Worm (Caenorhabditis elegans) whole organism, L1 larva: ENCODE data around the gene Y59E9AL.36.

ENCODE experiments used
- C16A3.4 ChIP-seq: fragments of 150-350 bp; optimal IDR thresholded peaks from 2 replicates; lab custom pipeline; 2014; ENCODE audit warnings: missing biosample characterization, missing genetic modification characterization
- C34B4.2 ChIP-seq: sonication (generic microtip); optimal IDR thresholded peaks from 2 replicates; lab custom pipeline; 2017; ENCODE audit warnings: mild to moderate bottlenecking, missing genetic modification characterization, missing compliant biosample characterization
- F16B12.6 ChIP-seq: fragments of 150-350 bp; optimal IDR thresholded peaks from 2 replicates; lab custom pipeline; 2014; ENCODE audit warnings: missing biosample characterization, missing genetic modification characterization
- aha-1 ChIP-seq: fragments of 150-350 bp; optimal IDR thresholded peaks from 2 replicates; lab custom pipeline; 2014; ENCODE audit warnings: missing biosample characterization, missing genetic modification characterization
- alr-1 ChIP-seq: fragments of 200-800 bp; sonication (Bioruptor generic); optimal IDR thresholded peaks from 2 replicates; lab custom pipeline; 2018; ENCODE audit warnings: borderline replicate concordance, mild to moderate bottlenecking, missing genetic modification characterization, missing compliant biosample characterization
- aly-2 ChIP-seq: fragments of 150-350 bp; optimal IDR thresholded peaks from 2 replicates; lab custom pipeline; 2014; ENCODE audit warnings: missing biosample characterization, missing genetic modification characterization
- blmp-1 ChIP-seq: fragments of 150-350 bp; optimal IDR thresholded peaks from 2 replicates; lab custom pipeline; 2014; ENCODE audit warnings: missing biosample characterization, missing genetic modification characterization
- ceh-63 ChIP-seq: fragments of 200-800 bp; sonication (Bioruptor generic); optimal IDR thresholded peaks from 2 replicates; lab custom pipeline; 2018; ENCODE audit warnings: mild to moderate bottlenecking, missing genetic modification characterization, missing compliant biosample characterization
- ceh-82 ChIP-seq, 3 experiments: fragments of 150-350 bp in 1 of 3; sonication (generic microtip) in 2 of 3; optimal IDR thresholded peaks; 2 replicates each; lab custom pipeline; 2014 to 2017; ENCODE audit warnings: missing biosample characterization in 3 of 3, missing genetic modification characterization in 3 of 3
- ces-1 ChIP-seq: fragments of 150-350 bp; optimal IDR thresholded peaks from 2 replicates; lab custom pipeline; 2014; ENCODE audit warnings: missing biosample characterization, missing genetic modification reagents, missing genetic modification characterization
- dpl-1 ChIP-seq, 3 experiments: fragments of 150-350 bp in 2 of 3; sonication (generic microtip) in 1 of 3; optimal IDR thresholded peaks; 2 replicates each; lab custom pipeline; 2014 to 2017; ENCODE audit warnings: missing biosample characterization in 3 of 3, missing genetic modification characterization in 3 of 3, missing genetic modification reagents in 3 of 3
- efl-1 ChIP-seq, 4 experiments: fragments of 150-350 bp; optimal IDR thresholded peaks in 3 of 4; peaks in 1 of 4; 1 replicate in 1 of 4; 2 replicates in 3 of 4; lab custom pipeline; 2014; ENCODE audit warnings: missing biosample characterization in 2 of 4, missing genetic modification characterization in 2 of 4, missing genetic modification reagents in 2 of 4
- efl-3 ChIP-seq: fragments of 200-800 bp; sonication (Bioruptor generic); optimal IDR thresholded peaks from 2 replicates; lab custom pipeline; 2018; ENCODE audit warnings: mild to moderate bottlenecking, missing genetic modification characterization, missing compliant biosample characterization
- egl-13 ChIP-seq: sonication (generic microtip); optimal IDR thresholded peaks from 2 replicates; lab custom pipeline; 2016; ENCODE audit warnings: missing genotype, missing genetic modification reagents, missing genetic modification characterization, missing compliant biosample characterization
- egl-27 ChIP-seq, 2 experiments: fragments of 150-350 bp in 1 of 2; sonication (generic microtip); optimal IDR thresholded peaks; 3 replicates each; lab custom pipeline; 2017 to 2018; ENCODE audit warnings: missing biosample characterization in 2 of 2, missing genetic modification characterization in 2 of 2, missing genetic modification reagents in 2 of 2
- elt-2 ChIP-seq: sonication (generic microtip); optimal IDR thresholded peaks from 2 replicates; lab custom pipeline; 2016; ENCODE audit warnings: missing genetic modification characterization, mild to moderate bottlenecking, inconsistent platforms, missing compliant biosample characterization, missing genetic modification reagents
- elt-3 ChIP-seq, 6 experiments: fragments of 150-350 bp in 1 of 6; sonication (generic microtip); optimal IDR thresholded peaks; 2 replicates each; lab custom pipeline; 2017 to 2018; ENCODE audit warnings: missing biosample characterization in 6 of 6, missing genetic modification characterization in 6 of 6, inconsistent platforms in 1 of 6
- fos-1 ChIP-seq: fragments of 150-350 bp; optimal IDR thresholded peaks from 2 replicates; lab custom pipeline; 2014; ENCODE audit warnings: missing biosample characterization, missing genetic modification characterization
- grh-1 ChIP-seq: fragments of 200-800 bp; sonication (Bioruptor generic); IDR thresholded peaks from 2 replicates; pipeline ENCODE4 v1.3.6; 2022; ENCODE audit warnings: missing genetic modification reagents, missing genetic modification characterization, missing compliant biosample characterization
- hpl-2 ChIP-seq: fragments of 150-350 bp; optimal IDR thresholded peaks from 2 replicates; lab custom pipeline; 2014; ENCODE audit warnings: missing biosample characterization, missing genetic modification reagents, missing genetic modification characterization
- irx-1 ChIP-seq: sonication (generic microtip); optimal IDR thresholded peaks from 2 replicates; lab custom pipeline; 2016; ENCODE audit warnings: missing genetic modification characterization, missing compliant biosample characterization
- lin-13 ChIP-seq: fragments of 150-350 bp; optimal IDR thresholded peaks from 2 replicates; lab custom pipeline; 2014; ENCODE audit warnings: missing biosample characterization, missing genetic modification reagents, missing genetic modification characterization
- lin-15B ChIP-seq: fragments of 150-350 bp; sonication (generic microtip); optimal IDR thresholded peaks from 3 replicates; lab custom pipeline; 2014; ENCODE audit warnings: missing biosample characterization, missing genetic modification characterization
- lin-35 ChIP-seq, 2 experiments: fragments of 150-350 bp; optimal IDR thresholded peaks; 2 replicates each; lab custom pipeline; 2014; ENCODE audit warnings: missing biosample characterization in 2 of 2, missing genetic modification characterization in 2 of 2, missing genetic modification reagents in 2 of 2
- mab-9 ChIP-seq: fragments of 200-800 bp; sonication (Bioruptor generic); IDR thresholded peaks from 2 replicates; pipeline ENCODE4 v1.3.6; 2022; ENCODE audit warnings: missing genetic modification reagents, missing genetic modification characterization, missing compliant biosample characterization
- mdl-1 ChIP-seq, 2 experiments: fragments of 150-350 bp; optimal IDR thresholded peaks; 2 replicates each; lab custom pipeline; 2014 to 2017; ENCODE audit warnings: missing biosample characterization in 2 of 2, missing genetic modification characterization in 2 of 2, inconsistent platforms in 1 of 2
- nhr-12 ChIP-seq: sonication (generic microtip); optimal IDR thresholded peaks from 2 replicates; lab custom pipeline; 2017; ENCODE audit warnings: missing biosample characterization, missing genetic modification characterization
- nhr-20 ChIP-seq: sonication (generic microtip); optimal IDR thresholded peaks from 2 replicates; lab custom pipeline; 2016; ENCODE audit warnings: mild to moderate bottlenecking, missing genetic modification characterization, missing compliant biosample characterization
- nhr-47 ChIP-seq: sonication (generic microtip); optimal IDR thresholded peaks from 2 replicates; lab custom pipeline; 2016; ENCODE audit warnings: mild to moderate bottlenecking, missing genetic modification characterization, moderate library complexity, missing compliant biosample characterization
- nhr-71 ChIP-seq: sonication (generic microtip); optimal IDR thresholded peaks from 2 replicates; lab custom pipeline; 2016; ENCODE audit warnings: mild to moderate bottlenecking, missing genetic modification characterization, moderate library complexity, missing compliant biosample characterization
- nhr-76 ChIP-seq: sonication (generic microtip); optimal IDR thresholded peaks from 2 replicates; lab custom pipeline; 2017; ENCODE audit warnings: missing biosample characterization, missing genetic modification characterization
- nhr-84 ChIP-seq: sonication (generic microtip); optimal IDR thresholded peaks from 2 replicates; lab custom pipeline; 2017; ENCODE audit warnings: missing biosample characterization, missing genetic modification characterization
- pag-3 ChIP-seq: sonication (generic microtip); optimal IDR thresholded peaks from 2 replicates; lab custom pipeline; 2017; ENCODE audit warnings: missing genetic modification characterization, mild to moderate bottlenecking, missing compliant biosample characterization, antibody characterized with exemption, borderline replicate concordance; ENCODE audit not compliant: insufficient read depth
- pqm-1 ChIP-seq: sonication (generic microtip); optimal IDR thresholded peaks from 3 replicates; lab custom pipeline; 2017; ENCODE audit warnings: missing biosample characterization, missing genetic modification characterization
- rnt-1 ChIP-seq: sonication (generic microtip); optimal IDR thresholded peaks from 2 replicates; lab custom pipeline; 2016; ENCODE audit warnings: mild to moderate bottlenecking, missing genetic modification characterization, moderate library complexity, missing compliant biosample characterization
- skn-1 ChIP-seq: fragments of 150-350 bp; optimal IDR thresholded peaks from 2 replicates; lab custom pipeline; 2014; ENCODE audit warnings: missing biosample characterization, missing genetic modification characterization
- snpc-4 ChIP-seq: fragments of 150-350 bp; optimal IDR thresholded peaks from 2 replicates; lab custom pipeline; 2014; ENCODE audit warnings: missing biosample characterization, missing genetic modification characterization
- snu-23 ChIP-seq: sonication (generic microtip); optimal IDR thresholded peaks from 2 replicates; lab custom pipeline; 2016; ENCODE audit warnings: missing genetic modification characterization, missing compliant biosample characterization
- sox-4 ChIP-seq: sonication (generic microtip); optimal IDR thresholded peaks from 2 replicates; lab custom pipeline; 2016; ENCODE audit warnings: missing genetic modification characterization, missing compliant biosample characterization
- sptf-1 ChIP-seq: fragments of 150-350 bp; optimal IDR thresholded peaks from 2 replicates; lab custom pipeline; 2014; ENCODE audit warnings: missing biosample characterization, missing genetic modification characterization
- tbx-2 ChIP-seq: sonication (generic microtip); optimal IDR thresholded peaks from 2 replicates; lab custom pipeline; 2016; ENCODE audit warnings: missing genetic modification characterization, missing compliant biosample characterization
- tlp-1 ChIP-seq: fragments of 150-350 bp; optimal IDR thresholded peaks from 2 replicates; lab custom pipeline; 2014; ENCODE audit warnings: missing biosample characterization, missing genetic modification characterization
- unc-30 ChIP-seq: sonication (generic microtip); optimal IDR thresholded peaks from 2 replicates; lab custom pipeline; 2017; ENCODE audit warnings: missing biosample characterization, missing genetic modification characterization
- unc-62 ChIP-seq: fragments of 150-350 bp; optimal IDR thresholded peaks from 2 replicates; lab custom pipeline; 2014; ENCODE audit warnings: missing biosample characterization, missing genetic modification reagents, missing genetic modification characterization
- unc-86 ChIP-seq: sonication (generic microtip); optimal IDR thresholded peaks from 2 replicates; lab custom pipeline; 2016; ENCODE audit warnings: missing genetic modification characterization, missing compliant biosample characterization
- unc-98 ChIP-seq: fragments of 200-800 bp; sonication (Bioruptor generic); IDR thresholded peaks from 2 replicates; pipeline ENCODE4 v1.3.6; 2022; ENCODE audit warnings: missing genetic modification characterization, missing compliant biosample characterization
- vab-15 ChIP-seq: sonication (generic microtip); optimal IDR thresholded peaks from 2 replicates; lab custom pipeline; 2017; ENCODE audit warnings: missing genotype, mild to moderate bottlenecking, missing genetic modification characterization, missing compliant biosample characterization
- xbp-1 ChIP-seq: sonication (generic microtip); optimal IDR thresholded peaks from 2 replicates; lab custom pipeline; 2016; ENCODE audit warnings: missing genetic modification characterization, missing compliant biosample characterization
- zag-1 ChIP-seq: fragments of 150-350 bp; optimal IDR thresholded peaks from 2 replicates; lab custom pipeline; 2014; ENCODE audit warnings: missing biosample characterization, missing genetic modification characterization
- zip-4 ChIP-seq: fragments of 200-800 bp; sonication (Bioruptor generic); optimal IDR thresholded peaks from 2 replicates; lab custom pipeline; 2018; ENCODE audit warnings: mild to moderate bottlenecking, missing genetic modification characterization, moderate library complexity, missing compliant biosample characterization
- ztf-11 ChIP-seq, 2 experiments: sonication (generic microtip); optimal IDR thresholded peaks; 2 replicates each; lab custom pipeline; 2016 to 2017; ENCODE audit warnings: missing genetic modification characterization in 2 of 2, missing biosample characterization in 1 of 2, missing compliant biosample characterization in 1 of 2

The Y59E9AL.36 gene

ce11 chrIV:5183755-5184166 lies 25.5 kb downstream of the Y59E9AL.36 start, which contains the start of gene W03F8.4 (continued):
- TF ChIP-seq dpl-1 (GFP tag; optimal IDR thresholded peaks at IDR 0.05; lab: Kevin White, UChicago) (peak; percentile 99), tbx-2 (tag; lab: Kevin White, UChicago) (peak; percentile 97), ceh-63 (no peak), irx-1 (tag; lab: Kevin White, UChicago) (peak; percentile 93), F16B12.6 (tag; lab: Kevin White, UChicago) (peak; percentile 75), grh-1 (GFP tag; lab: Robert Waterston, UW) (peak; percentile 98), zag-1 (tag; lab: Kevin White, UChicago) (no peak), pag-3 (tag; lab: Kevin White, UChicago) (peak; percentile 75), elt-2 (tag; lab: Kevin White, UChicago) (peak; percentile 82), nhr-71 (tag; lab: Kevin White, UChicago) (peak; percentile 98), ztf-11 (tag; optimal IDR thresholded peaks at IDR 0.05; lab: Kevin White, UChicago) (peak; percentile 52 to 77), vab-15 (tag; lab: Kevin White, UChicago) (peak; percentile 43), unc-30 (tag; lab: Kevin White, UChicago) (no peak), efl-1 (optimal IDR thresholded peaks at IDR 0.05; lab: Kevin White, UChicago) (peak; percentile 96 to 100), efl-1 (GFP tag; optimal IDR thresholded peaks at IDR 0.05 in 1 of 2; lab: Kevin White, UChicago) (peak; percentile 99 to 100), blmp-1 (tag; lab: Kevin White, UChicago) (peak; percentile 100), nhr-12 (no peak), snpc-4 (tag; lab: Kevin White, UChicago) (peak; percentile 90), nhr-76 (tag; lab: Kevin White, UChicago) (no peak), unc-86 (tag; lab: Kevin White, UChicago) (peak; percentile 91), lin-15B (tag; lab: Kevin White, UChicago) (peak; percentile 89), C34B4.2 (peak; percentile 31), pqm-1 (no peak), zip-4 (GFP tag; lab: Kevin White, UChicago) (peak; percentile 86), alr-1 (no peak), C16A3.4 (tag; lab: Kevin White, UChicago) (peak; percentile 96), mdl-1 (tag; optimal IDR thresholded peaks at IDR 0.05; lab: Kevin White, UChicago) (peak in 1 of 2 experiments; percentile 82), lin-35 (GFP tag; optimal IDR thresholded peaks at IDR 0.05; lab: Kevin White, UChicago) (peak; percentile 99), egl-13 (tag; lab: Kevin White, UChicago) (peak; percentile 93), nhr-47 (tag; lab: Kevin White, UChicago) (peak; percentile 98), mab-9 (GFP tag; lab: Robert Waterston, UW) (peak; percentile 88), unc-62 (GFP tag; lab: Kevin White, UChicago) (peak; percentile 58), ces-1 (GFP tag; lab: Kevin White, UChicago) (no peak), elt-3 (tag; optimal IDR thresholded peaks at IDR 0.05; lab: Kevin White, UChicago) (peak in 4 of 6 experiments; percentile 32 to 95 (median 88)), hpl-2 (GFP tag; lab: Kevin White, UChicago) (peak; percentile 54), tlp-1 (tag; lab: Kevin White, UChicago) (no peak), xbp-1 (tag; lab: Kevin White, UChicago) (peak; percentile 94), rnt-1 (peak; percentile 97), nhr-84 (tag; lab: Kevin White, UChicago) (peak; percentile 10), snu-23 (GFP tag; lab: Kevin White, UChicago) (peak; percentile 98), unc-98 (GFP tag; lab: Robert Waterston, UW) (peak; percentile 17; the same call in 1 of the 2 replicates), sptf-1 (tag; lab: Kevin White, UChicago) (no peak), egl-27 (tag; optimal IDR thresholded peaks at IDR 0.05; lab: Kevin White, UChicago) (peak in 1 of 2 experiments; percentile 43), sox-4 (tag; lab: Kevin White, UChicago) (peak; percentile 87), lin-13 (GFP tag; lab: Kevin White, UChicago) (peak; percentile 90), aly-2 (tag; lab: Kevin White, UChicago) (peak; percentile 85), efl-3 (GFP tag; lab: Kevin White, UChicago) (peak; percentile 78), fos-1 (tag; lab: Kevin White, UChicago) (peak; percentile 83), aha-1 (tag; lab: Kevin White, UChicago) (peak; percentile 68), nhr-20 (tag; lab: Kevin White, UChicago) (peak; percentile 96), ceh-82 (tag; optimal IDR thresholded peaks at IDR 0.05; lab: Kevin White, UChicago) (peak; percentile 92 to 96 (median 95)), skn-1 (tag; lab: Kevin White, UChicago) (peak; percentile 85)
